Fruit fly (Drosophila melanogaster): Measurements from ENCODE around the gene CG14562.
A peak's percentile ranks its signal among the peaks of the same experiment; 100 is the strongest.

CG14562 gene

DNA sequence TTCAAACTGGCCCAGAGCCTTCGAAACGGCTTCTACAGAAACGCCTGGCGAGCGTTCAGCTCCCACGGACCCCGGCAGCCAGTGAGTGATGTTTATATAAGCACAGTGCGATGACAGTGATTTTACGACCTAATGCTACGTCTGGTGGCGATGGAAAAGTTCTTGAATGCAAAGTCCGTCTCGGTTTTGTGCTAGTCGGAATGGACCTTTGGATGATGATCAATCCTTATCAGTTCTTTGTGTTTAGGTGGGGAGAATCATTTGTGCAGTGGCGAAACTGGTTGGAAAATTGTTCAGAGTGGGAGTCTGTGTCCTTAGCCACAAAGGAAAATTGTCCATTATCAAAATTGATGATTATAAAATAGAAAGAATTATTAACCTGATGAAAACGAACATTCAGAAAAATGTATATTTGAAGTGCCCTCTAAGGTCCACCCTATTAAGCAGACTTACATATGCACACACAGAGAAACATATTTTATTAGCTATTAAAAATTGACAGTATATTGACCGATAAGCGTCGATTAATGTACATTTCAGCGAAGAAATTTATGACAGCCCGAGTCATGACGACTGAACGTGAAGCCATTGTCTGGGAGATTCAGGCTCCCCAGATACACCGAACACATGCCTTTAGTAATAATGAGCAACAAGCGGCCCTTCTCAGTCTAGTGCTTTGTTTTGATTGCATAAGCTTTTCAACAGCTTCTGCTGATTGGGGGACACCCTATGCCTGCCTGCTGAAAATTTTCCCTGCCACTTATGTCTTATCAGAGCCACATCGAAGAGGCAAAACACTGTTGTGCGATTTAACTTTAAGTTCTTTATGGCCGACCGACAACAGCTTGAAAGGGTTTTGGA lies 30.4 kb downstream of the CG14562 start:
- TF ChIP-seq Vsx2 (GFP tag; optimal IDR thresholded peaks at IDR 0.05; ENCODE audit: partially characterized antibody) (no peak), Hnf4 (GFP tag; optimal IDR thresholded peaks at IDR 0.05) (peak; percentile 23), N (GFP tag; optimal IDR thresholded peaks at IDR 0.05) (no peak), Myc (optimal IDR thresholded peaks at IDR 0.05) (no peak), dsf (GFP tag; optimal IDR thresholded peaks at IDR 0.05; ENCODE audit: borderline replicate concordance) (no peak), CG32264 (GFP tag; optimal IDR thresholded peaks at IDR 0.05) (no peak), Sp1 (GFP tag; optimal IDR thresholded peaks at IDR 0.05) (peak; percentile 39), lola (GFP tag; optimal IDR thresholded peaks at IDR 0.05) (no peak), brk (GFP tag; optimal IDR thresholded peaks at IDR 0.05) (peak; percentile 25), tai (GFP tag; optimal IDR thresholded peaks at IDR 0.05) (no peak), Mio (GFP tag; optimal IDR thresholded peaks at IDR 0.05) (no peak), ey (GFP tag; optimal IDR thresholded peaks at IDR 0.05) (peak; percentile 58), br (GFP tag; optimal IDR thresholded peaks at IDR 0.05) (peak; percentile 32), sv (GFP tag; optimal IDR thresholded peaks at IDR 0.05) (no peak), fru (GFP tag; optimal IDR thresholded peaks at IDR 0.05) (peak; percentile 66), dmrt93B (GFP tag; optimal IDR thresholded peaks at IDR 0.05) (no peak), jim (GFP tag; optimal IDR thresholded peaks at IDR 0.05) (no peak), Abd-B (GFP tag; optimal IDR thresholded peaks at IDR 0.05) (no peak), Hr78 (GFP tag; optimal IDR thresholded peaks at IDR 0.05) (no peak), OdsH (GFP tag; optimal IDR thresholded peaks at IDR 0.05) (peak; percentile 38), Hr83 (GFP tag; optimal IDR thresholded peaks at IDR 0.05; ENCODE audit: poor library complexity, severe bottlenecking) (no peak), HLH106 (tag; optimal IDR thresholded peaks at IDR 0.05) (peak; percentile 38), CrebA (GFP tag; optimal IDR thresholded peaks at IDR 0.05; ENCODE audit: borderline replicate concordance) (peak; percentile 27), usp (GFP tag; optimal IDR thresholded peaks at IDR 0.05) (no peak), dl (GFP tag; optimal IDR thresholded peaks at IDR 0.05; ENCODE audit: insufficient read depth in 1 of 2, partially characterized antibody in 2 of 2) (no peak), Dif (GFP tag; optimal IDR thresholded peaks at IDR 0.05; ENCODE audit: partially characterized antibody) (no peak), GATAd (GFP tag; optimal IDR thresholded peaks at IDR 0.05) (no peak), Jra (GFP tag; optimal IDR thresholded peaks at IDR 0.05) (peak; percentile 7), Dfd (GFP tag; optimal IDR thresholded peaks at IDR 0.05) (no peak), sage (GFP tag; optimal IDR thresholded peaks at IDR 0.05) (no peak), Rel (GFP tag; optimal IDR thresholded peaks at IDR 0.05) (no peak), Rel (tag; optimal IDR thresholded peaks at IDR 0.05) (peak; percentile 63), h (GFP tag; optimal IDR thresholded peaks at IDR 0.05) (peak; percentile 70), psq (GFP tag; optimal IDR thresholded peaks at IDR 0.05) (peak; percentile 39), pan (optimal IDR thresholded peaks at IDR 0.05) (no peak), woc (GFP tag; optimal IDR thresholded peaks at IDR 0.05) (peak; percentile 18), CG9705 (GFP tag; optimal IDR thresholded peaks at IDR 0.05) (no peak), rgr (GFP tag; optimal IDR thresholded peaks at IDR 0.05) (peak; percentile 72), foxo (GFP tag; optimal IDR thresholded peaks at IDR 0.05) (peak in 1 of 2 experiments; percentile 73)

DNA sequence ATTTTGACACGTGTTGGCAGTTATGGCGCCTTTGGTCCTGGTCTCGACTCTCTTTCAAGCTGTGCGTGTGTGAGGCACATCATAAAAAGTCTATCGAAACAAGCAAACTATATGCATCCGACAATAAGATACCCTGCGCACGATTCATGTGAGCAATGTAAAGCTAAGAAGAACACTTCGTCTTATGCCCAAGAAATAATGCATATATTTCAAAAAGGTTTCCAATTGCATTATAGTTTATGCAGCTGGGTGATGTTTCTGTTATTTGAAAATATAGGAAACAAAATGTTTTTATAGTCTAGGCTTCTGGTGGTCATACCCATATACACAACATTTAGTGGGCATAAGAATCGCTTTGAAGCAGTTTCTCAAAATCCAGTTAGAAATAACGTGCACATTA lies 31.6 kb downstream of the CG14562 start:
- TF ChIP-seq Rel (GFP tag; optimal IDR thresholded peaks at IDR 0.05) (no peak), Rel (tag; optimal IDR thresholded peaks at IDR 0.05) (no peak), Hnf4 (GFP tag; optimal IDR thresholded peaks at IDR 0.05) (no peak), HLH106 (tag; optimal IDR thresholded peaks at IDR 0.05) (no peak), Dfd (GFP tag; optimal IDR thresholded peaks at IDR 0.05) (no peak), Jra (GFP tag; optimal IDR thresholded peaks at IDR 0.05) (no peak), N (GFP tag; optimal IDR thresholded peaks at IDR 0.05) (no peak), psq (GFP tag; optimal IDR thresholded peaks at IDR 0.05) (no peak), foxo (GFP tag; optimal IDR thresholded peaks at IDR 0.05) (no peak)

All from whole organism, wandering third instar larva.